Worm (Caenorhabditis elegans) whole organism, midembryonic: ENCODE measurements around the gene mboa-4.
"Not testable (repeated sequence)": the region's sequence is repeated elsewhere in the genome, so short reads cannot be mapped to it uniquely, and the experiment has no call there.

Source experiments
- T22C8.4 ChIP-seq: fragments of 200-800 bp; sonication (Bioruptor generic); IDR thresholded peaks from 2 replicates; pipeline ENCODE4 v1.3.6; 2022; ENCODE audit warnings: missing genetic modification characterization, missing compliant biosample characterization
- cog-1 ChIP-seq: sonication (generic microtip); optimal IDR thresholded peaks from 2 replicates; lab custom pipeline; 2016; ENCODE audit warnings: missing genetic modification characterization, missing compliant biosample characterization
- flt-1 ChIP-seq: fragments of 200-800 bp; sonication (Bioruptor generic); IDR thresholded peaks from 2 replicates; pipeline ENCODE4 v1.3.6; 2022; ENCODE audit warnings: missing genetic modification characterization, missing compliant biosample characterization
- klf-2 ChIP-seq: fragments of 200-800 bp; sonication (Bioruptor generic); conservative IDR thresholded peaks from 2 replicates; pipeline ENCODE4 v1.3.6; 2022; ENCODE audit warnings: missing genetic modification reagents, missing genetic modification characterization, missing compliant biosample characterization
- med-1 ChIP-seq: sonication (generic microtip); optimal IDR thresholded peaks from 2 replicates; lab custom pipeline; 2017; ENCODE audit warnings: missing genetic modification characterization, mild to moderate bottlenecking, missing compliant biosample characterization, antibody characterized with exemption, missing genetic modification reagents; ENCODE audit not compliant: insufficient read depth
- ref-1 ChIP-seq: fragments of 200-800 bp; sonication (Bioruptor generic); conservative IDR thresholded peaks from 2 replicates; pipeline ENCODE4 v1.3.6; 2022; ENCODE audit warnings: missing genetic modification reagents, missing genetic modification characterization, missing compliant biosample characterization
- tab-1 ChIP-seq: fragments of 200-800 bp; sonication (Bioruptor generic); IDR thresholded peaks from 2 replicates; pipeline ENCODE4 v1.3.6; 2022; ENCODE audit warnings: missing genetic modification characterization, missing compliant biosample characterization
- ztf-23 ChIP-seq: fragments of 200-800 bp; sonication (Bioruptor generic); IDR thresholded peaks from 2 replicates; pipeline ENCODE4 v1.3.6; 2022; ENCODE audit warnings: missing genetic modification reagents, missing genetic modification characterization, missing compliant biosample characterization
- ztf-29 ChIP-seq: fragments of 200-800 bp; sonication (Bioruptor generic); IDR thresholded peaks from 2 replicates; pipeline ENCODE4 v1.3.6; 2022; ENCODE audit warnings: missing genetic modification reagents, missing genetic modification characterization, missing compliant biosample characterization

Gene mboa-4

DNA sequence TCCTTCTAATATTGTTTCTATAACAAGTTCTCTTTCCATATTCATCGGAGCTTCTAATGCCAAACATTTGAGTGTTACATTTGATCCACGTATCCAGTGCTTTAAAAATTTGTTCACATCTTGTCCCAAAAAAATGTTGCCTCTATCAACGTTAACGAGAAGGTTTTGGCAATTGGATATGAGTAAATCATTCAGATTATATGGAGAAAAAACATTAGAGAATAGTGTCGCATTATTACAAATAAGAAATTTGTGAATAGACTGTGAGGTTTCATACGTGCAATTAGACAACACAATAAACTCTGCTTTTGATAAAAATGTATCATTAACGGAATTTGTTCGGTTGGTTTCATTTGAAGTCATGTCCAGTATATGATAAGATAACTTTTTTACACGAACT lies at the start of gene mboa-4:
Gene mboa-4, minus strand, starts transcription at position 101 of the 400 bp plus-strand sequence.
- TF ChIP-seq flt-1 (GFP tag; lab: Robert Waterston, UW), result no peak
- no peak for TF ChIP-seq klf-2 (GFP tag; lab: Robert Waterston, UW)
- no peak for TF ChIP-seq T22C8.4 (GFP tag; lab: Robert Waterston, UW)
- no peak for TF ChIP-seq ztf-23 (GFP tag; lab: Robert Waterston, UW)
- no peak for TF ChIP-seq med-1 (GFP tag; lab: Kevin White, UChicago)
- no peak for TF ChIP-seq cog-1 (tag; lab: Kevin White, UChicago)
- TF ChIP-seq tab-1, result no peak
- TF ChIP-seq ztf-29 (GFP tag; lab: Robert Waterston, UW), result no peak
- TF ChIP-seq ref-1 (GFP tag; lab: Robert Waterston, UW), result no peak

- TF ChIP-seq ztf-23 (GFP tag; lab: Robert Waterston, UW), result no peak
- TF ChIP-seq flt-1 (GFP tag; lab: Robert Waterston, UW), result no peak
- no peak for TF ChIP-seq cog-1 (tag; lab: Kevin White, UChicago)
These were observed 47.4 kb upstream of the mboa-4 start, which contains the start of gene R07H5.9 for ce11 chrIV:11207186-11207585. Gene R07H5.9 (plus strand): TSS chrIV:11207486.

ce11 chrIV:11202389-11202788 lies 42.6 kb upstream of the mboa-4 start, which contains the start of gene R07H5.11:
Gene R07H5.11 (plus strand): TSS chrIV:11202768.
- not testable (repeated sequence) for TF ChIP-seq ztf-29 (GFP tag; lab: Robert Waterston, UW); ztf-23 (GFP tag; lab: Robert Waterston, UW); cog-1 (tag; lab: Kevin White, UChicago)

ce11 chrIV:11200682-11201081 lies 40.9 kb upstream of the mboa-4 start:
- TF ChIP-seq klf-2 (GFP tag; lab: Robert Waterston, UW) (peak; percentile 72), flt-1 (GFP tag; lab: Robert Waterston, UW) (0 out of 2 replicates have a peak, but pooled peaks have one; percentile 58), ztf-23 (GFP tag; lab: Robert Waterston, UW) (peak; percentile 70; the same call in 1 of the 2 replicates)

DNA sequence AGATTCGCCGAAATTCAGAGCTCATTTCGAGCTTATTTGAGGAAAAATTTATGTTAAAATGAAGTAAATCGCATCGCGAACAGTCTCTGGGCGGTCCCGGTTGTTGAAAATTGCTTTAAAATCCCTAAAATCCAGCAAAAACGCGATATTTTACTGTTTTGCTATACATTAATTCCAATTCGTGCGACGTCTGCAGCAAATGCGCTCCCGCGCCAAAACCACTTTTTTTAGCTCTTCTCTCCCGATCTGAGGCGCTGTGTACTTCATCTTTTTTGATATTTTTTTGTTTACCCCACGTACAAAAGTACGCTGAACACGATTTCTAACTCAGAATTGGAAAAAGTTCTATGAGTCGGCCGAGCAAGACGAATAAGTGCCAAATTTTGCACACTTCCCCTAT lies 39.2 kb upstream of the mboa-4 start, which contains the start of gene R07H5.16:
Gene R07H5.16, plus strand, starts transcription at position 348 of the 400 bp plus-strand sequence.
- TF ChIP-seq klf-2 (GFP tag; lab: Robert Waterston, UW), result 0 out of 2 replicates have a peak, but pooled peaks have one; percentile 39

DNA sequence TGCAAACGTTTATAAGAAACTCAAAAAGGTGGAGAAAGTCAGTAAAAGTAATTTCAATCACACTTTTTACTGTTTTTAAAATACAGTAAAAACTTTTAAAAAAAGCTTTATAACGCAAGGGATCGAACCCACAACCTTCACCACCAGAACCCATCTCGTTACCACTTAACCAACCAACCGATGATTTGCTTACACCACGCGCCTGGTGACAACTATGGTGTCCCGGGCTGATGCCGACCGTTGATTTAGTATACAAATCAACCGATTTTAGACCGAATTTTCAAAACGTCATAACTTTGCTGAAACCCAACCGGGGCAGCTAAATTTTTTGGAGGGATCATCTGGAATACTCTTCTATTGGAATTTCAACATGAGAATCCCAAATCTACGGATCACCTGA lies 37.1 kb upstream of the mboa-4 start:
- TF ChIP-seq T22C8.4 (GFP tag; lab: Robert Waterston, UW), result 0 out of 2 replicates have a peak, but pooled peaks have one; percentile 50
- TF ChIP-seq ztf-29 (GFP tag; lab: Robert Waterston, UW), result peak; percentile 62; the same call in 1 of the 2 replicates
- TF ChIP-seq klf-2 (GFP tag; lab: Robert Waterston, UW), result peak; percentile 53; the same call in 1 of the 2 replicates
- TF ChIP-seq ztf-23 (GFP tag; lab: Robert Waterston, UW), result peak; percentile 77; the same call in 1 of the 2 replicates
- TF ChIP-seq ref-1 (GFP tag; lab: Robert Waterston, UW), result peak; percentile 59
- TF ChIP-seq tab-1, result peak; percentile 84

DNA sequence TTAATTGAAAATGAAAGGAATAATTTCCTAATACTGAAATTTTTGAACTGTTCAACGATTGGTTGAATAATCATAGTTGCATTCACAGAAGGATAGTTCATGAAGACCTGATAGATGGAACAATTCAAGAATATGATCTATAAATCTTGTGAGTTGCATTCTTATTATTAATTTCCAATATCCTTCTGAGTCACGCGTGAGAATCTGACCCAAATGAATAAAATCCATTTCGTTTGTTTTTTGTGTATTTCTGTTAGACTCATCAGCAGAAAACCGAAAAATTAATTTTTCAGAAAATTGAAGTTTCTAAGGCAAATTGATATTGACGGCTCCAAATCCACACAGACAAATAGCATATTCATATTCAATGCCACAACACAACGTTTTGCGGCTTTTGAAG lies 29.6 kb upstream of the mboa-4 start, which contains the start of gene fbxb-79:
Gene fbxb-79, minus strand, starts transcription at position 101 of the 400 bp plus-strand sequence.
- TF ChIP-seq ref-1 (GFP tag; lab: Robert Waterston, UW), result no peak
- TF ChIP-seq med-1 (GFP tag; lab: Kevin White, UChicago), result no peak
- TF ChIP-seq cog-1 (tag; lab: Kevin White, UChicago), result no peak
- no peak for TF ChIP-seq klf-2 (GFP tag; lab: Robert Waterston, UW)
- no peak for TF ChIP-seq T22C8.4 (GFP tag; lab: Robert Waterston, UW)
- no peak for TF ChIP-seq ztf-23 (GFP tag; lab: Robert Waterston, UW)
- TF ChIP-seq tab-1, result no peak
- TF ChIP-seq flt-1 (GFP tag; lab: Robert Waterston, UW), result no peak
- TF ChIP-seq ztf-29 (GFP tag; lab: Robert Waterston, UW), result no peak

- TF ChIP-seq ztf-23 (GFP tag; lab: Robert Waterston, UW) (no peak), tab-1 (no peak), flt-1 (GFP tag; lab: Robert Waterston, UW) (no peak)
These were observed 26.9 kb upstream of the mboa-4 start, which contains the start of gene sdz-27 for ce11 chrIV:11186729-11187128. Gene sdz-27 (plus strand): TSS chrIV:11187029.

DNA sequence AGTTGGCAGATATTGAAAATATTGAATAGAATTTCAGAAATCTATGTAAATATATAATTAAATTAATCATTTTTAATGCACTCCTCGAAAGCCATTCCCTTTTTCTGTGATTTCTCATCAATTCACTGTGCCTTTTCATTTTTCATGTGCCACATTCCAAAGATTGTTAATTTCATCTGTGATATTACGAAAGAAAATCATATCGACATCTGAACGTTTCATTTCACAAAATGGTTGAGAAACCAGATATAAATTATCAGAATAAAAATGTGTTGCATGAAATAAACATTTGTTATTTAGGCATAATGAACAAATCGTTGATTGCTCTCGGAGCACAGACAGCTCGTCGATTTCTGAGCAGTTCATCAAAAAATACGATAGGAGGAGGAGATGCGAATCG lies 24.2 kb upstream of the mboa-4 start, which contains the start of gene nuaf-3:
Gene nuaf-3, plus strand, starts transcription at position 301 of the 400 bp plus-strand sequence.
- TF ChIP-seq flt-1 (GFP tag; lab: Robert Waterston, UW), result no peak
- no peak for TF ChIP-seq ztf-29 (GFP tag; lab: Robert Waterston, UW)
- TF ChIP-seq med-1 (GFP tag; lab: Kevin White, UChicago), result no peak
- no peak for TF ChIP-seq cog-1 (tag; lab: Kevin White, UChicago)
- no peak for TF ChIP-seq ztf-23 (GFP tag; lab: Robert Waterston, UW)
- TF ChIP-seq tab-1, result no peak
- TF ChIP-seq ref-1 (GFP tag; lab: Robert Waterston, UW), result no peak
- TF ChIP-seq klf-2 (GFP tag; lab: Robert Waterston, UW), result no peak
- TF ChIP-seq T22C8.4 (GFP tag; lab: Robert Waterston, UW), result no peak

DNA sequence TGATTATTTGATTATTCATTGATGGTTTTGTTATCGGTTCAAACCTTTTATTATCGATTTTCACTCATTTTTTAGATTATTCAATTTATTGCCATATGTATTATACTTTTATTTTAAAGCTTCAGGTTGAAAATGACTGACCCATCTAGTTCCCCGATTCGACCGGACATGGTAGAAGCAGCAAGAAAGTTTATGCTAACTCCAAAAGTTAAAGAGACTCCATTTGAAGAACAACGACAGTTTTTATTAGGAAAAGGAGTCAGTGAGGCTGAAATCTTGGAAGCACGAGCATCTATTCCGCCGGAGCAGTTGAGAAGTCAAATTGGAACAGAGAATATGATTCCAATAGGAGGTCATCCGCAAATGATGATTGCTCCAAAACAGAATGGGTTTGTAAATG lies 23.2 kb upstream of the mboa-4 start, which contains the start of gene prx-14:
Gene prx-14, plus strand, starts transcription at position 120 of the 400 bp plus-strand sequence.
- TF ChIP-seq ztf-23 (GFP tag; lab: Robert Waterston, UW) (no peak), med-1 (GFP tag; lab: Kevin White, UChicago) (no peak), ref-1 (GFP tag; lab: Robert Waterston, UW) (no peak), klf-2 (GFP tag; lab: Robert Waterston, UW) (no peak), ztf-29 (GFP tag; lab: Robert Waterston, UW) (no peak), cog-1 (tag; lab: Kevin White, UChicago) (no peak), T22C8.4 (GFP tag; lab: Robert Waterston, UW) (no peak), flt-1 (GFP tag; lab: Robert Waterston, UW) (no peak), tab-1 (no peak)
